Fruit fly (Drosophila melanogaster): Measurements from ENCODE around the gene Ntf-2r.

- TF ChIP-seq psq (optimal IDR thresholded peaks at IDR 0.05), result no peak
- TF ChIP-seq Sin3A (optimal IDR thresholded peaks at IDR 0.05), result no peak
- no peak for TF ChIP-seq h (optimal IDR thresholded peaks at IDR 0.05)
- TF ChIP-seq Myc (optimal IDR thresholded peaks at IDR 0.05), result no peak
- TF ChIP-seq ttk (optimal IDR thresholded peaks at IDR 0.05), result no peak
- TF ChIP-seq insv (optimal IDR thresholded peaks at IDR 0.05), result no peak
Measured at dm6 chr2L:18481064-18481463, 26.6 kb downstream of the Ntf-2r start.

Data from Kc167 (cell line).